Worm (Caenorhabditis elegans) whole organism, L1 larva: ENCODE measurements around the gene pgl-2.

Experiments
- Y116A8C.19 ChIP-seq: sonication (generic microtip); optimal IDR thresholded peaks from 2 replicates; lab custom pipeline; 2016; ENCODE audit warnings: missing compliant biosample characterization, missing genetic modification characterization, borderline replicate concordance
- aly-2 ChIP-seq: fragments of 150-350 bp; optimal IDR thresholded peaks from 2 replicates; lab custom pipeline; 2014; ENCODE audit warnings: missing biosample characterization, missing genetic modification characterization
- fkh-4 ChIP-seq: sonication (generic microtip); optimal IDR thresholded peaks from 2 replicates; lab custom pipeline; 2016; ENCODE audit warnings: missing compliant biosample characterization, missing genetic modification characterization, borderline replicate concordance
- isw-1 ChIP-seq: fragments of 200-800 bp; sonication (Bioruptor generic); IDR thresholded peaks from 2 replicates; pipeline ENCODE4 v1.3.6; 2022; ENCODE audit warnings: missing genetic modification characterization, missing compliant biosample characterization
- skn-1 ChIP-seq: fragments of 150-350 bp; optimal IDR thresholded peaks from 2 replicates; lab custom pipeline; 2014; ENCODE audit warnings: missing biosample characterization, missing genetic modification characterization
- zag-1 ChIP-seq: fragments of 150-350 bp; optimal IDR thresholded peaks from 2 replicates; lab custom pipeline; 2014; ENCODE audit warnings: missing biosample characterization, missing genetic modification characterization

ce11 chrIII:8709735-8710134 lies 34.5 kb upstream of the pgl-2 start:
- TF ChIP-seq isw-1 (GFP tag; lab: Robert Waterston, UW) (no peak), zag-1 (no peak), skn-1 (tag; lab: Kevin White, UChicago) (no peak), fkh-4 (tag; lab: Kevin White, UChicago) (no peak), aly-2 (tag; lab: Kevin White, UChicago) (no peak), Y116A8C.19 (tag; lab: Kevin White, UChicago) (no peak)
